Fruit fly (Drosophila melanogaster): ENCODE results near the gene rau.

dm6 chr2L:5879363-5879934, at the start of gene rau:
- TF ChIP-seq CG16779 (tag; optimal IDR thresholded peaks at IDR 0.05), result peak; percentile 56
- TF ChIP-seq CG7368 (GFP tag; optimal IDR thresholded peaks at IDR 0.05), result peak; percentile 59

All from whole organism, prepupa.